Fruit fly (Drosophila melanogaster) Kc167 (cell line): ENCODE measurements around the gene CG31680.

Experiments used
- Myc ChIP-seq: fragments of >200 bp; optimal IDR thresholded peaks from 2 replicates; lab custom pipeline; 2017; ENCODE audit warnings: missing external identifiers
- h ChIP-seq: fragments of >200 bp; optimal IDR thresholded peaks from 3 replicates; lab custom pipeline; 2018; ENCODE audit warnings: missing external identifiers
- psq ChIP-seq: fragments of >200 bp; optimal IDR thresholded peaks from 2 replicates; lab custom pipeline; 2017; ENCODE audit warnings: missing external identifiers
- ttk ChIP-seq: sonication (Bioruptor generic); optimal IDR thresholded peaks from 2 replicates; lab custom pipeline; 2017; ENCODE audit warnings: missing external identifiers

DNA sequence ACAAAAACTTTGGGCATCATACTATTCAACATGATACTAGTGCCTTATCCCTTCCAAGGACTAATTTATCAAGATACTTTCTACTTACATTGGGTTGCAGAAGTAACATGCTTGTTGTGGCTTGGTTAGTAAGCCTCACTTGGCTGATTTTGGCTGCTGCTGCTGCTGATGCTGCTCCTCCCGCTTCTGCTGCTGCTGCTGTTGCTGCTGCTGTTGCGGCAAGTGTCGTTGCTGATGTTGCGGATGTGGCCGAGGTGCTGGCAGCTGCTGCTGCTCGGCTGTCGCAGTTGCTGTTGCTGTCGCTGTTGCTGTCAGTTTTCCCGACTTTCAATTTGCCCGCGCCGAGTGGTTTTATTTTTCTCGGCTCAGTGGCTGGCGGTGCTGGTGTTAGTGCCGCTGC lies 50.1 kb downstream of the CG31680 start:
- TF ChIP-seq psq (no peak), h (lab: Kevin White, UChicago) (no peak), Myc (no peak), ttk (lab: Kevin White, UChicago) (no peak)
